Fruit fly (Drosophila melanogaster) ovary, adult (tissue): ENCODE results near the gene mtSSB.
"Not testable (repeated sequence)": the region's sequence is repeated elsewhere in the genome, so short reads cannot be mapped to it uniquely, and the experiment has no call there.

Source experiments
- CG17801 ChIP-seq: fragments of 200-800 bp; optimal IDR thresholded peaks from 2 replicates; lab custom pipeline; 2019; ENCODE audit warnings: missing biosample characterization, mild to moderate bottlenecking, missing genetic modification characterization, moderate library complexity; ENCODE audit not compliant: partially characterized antibody

Gene mtSSB

DNA sequence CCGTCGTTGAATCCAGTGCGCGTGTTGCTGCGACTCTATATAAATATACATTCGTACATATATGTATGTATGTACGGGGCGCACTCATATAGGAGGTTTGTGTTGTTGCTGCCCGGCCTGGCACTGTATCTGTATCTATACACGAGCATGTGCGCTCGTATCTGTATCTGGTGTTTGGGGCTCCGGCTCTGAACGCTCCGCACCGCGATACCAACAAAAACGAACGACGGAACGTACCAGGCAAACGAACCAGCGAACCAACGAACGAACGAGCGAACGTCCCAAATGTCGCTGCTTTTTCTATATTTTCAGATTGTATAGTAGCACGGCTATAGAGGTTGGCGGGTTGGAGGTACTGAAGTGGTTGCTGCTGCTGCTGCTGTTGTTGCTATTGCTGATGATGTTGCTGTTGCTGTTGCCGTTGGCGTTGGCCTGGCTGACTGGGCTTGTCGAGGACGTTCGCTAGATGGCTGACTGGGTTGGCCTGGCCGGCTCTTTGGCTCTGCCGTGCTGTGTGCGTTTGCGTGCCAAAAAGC is 2.1 kb upstream of the mtSSB start:
- TF ChIP-seq CG17801 (GFP tag; lab: Kevin White, UChicago): peak; percentile 10

DNA sequence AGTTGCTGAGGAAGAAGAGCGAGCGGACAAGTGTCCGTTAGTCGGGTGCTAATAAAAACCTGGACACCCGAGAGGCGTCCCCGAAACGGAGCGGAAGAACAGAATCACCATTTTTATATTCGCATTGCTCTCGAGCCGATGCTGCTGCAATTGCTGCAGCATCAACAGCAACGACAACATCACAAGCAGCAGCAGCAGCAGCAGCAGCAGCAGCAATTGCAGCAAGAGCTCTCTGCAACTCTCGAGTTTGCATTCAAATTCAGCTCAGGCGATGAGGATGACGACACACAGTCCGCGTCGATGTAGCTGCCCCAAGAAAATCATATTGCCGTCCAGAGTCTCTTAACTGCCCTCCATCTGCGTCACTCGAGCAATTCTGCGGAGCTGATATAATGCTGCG is 1.1 kb upstream of the mtSSB start:
- no peak for TF ChIP-seq CG17801 (GFP tag; lab: Kevin White, UChicago)

DNA sequence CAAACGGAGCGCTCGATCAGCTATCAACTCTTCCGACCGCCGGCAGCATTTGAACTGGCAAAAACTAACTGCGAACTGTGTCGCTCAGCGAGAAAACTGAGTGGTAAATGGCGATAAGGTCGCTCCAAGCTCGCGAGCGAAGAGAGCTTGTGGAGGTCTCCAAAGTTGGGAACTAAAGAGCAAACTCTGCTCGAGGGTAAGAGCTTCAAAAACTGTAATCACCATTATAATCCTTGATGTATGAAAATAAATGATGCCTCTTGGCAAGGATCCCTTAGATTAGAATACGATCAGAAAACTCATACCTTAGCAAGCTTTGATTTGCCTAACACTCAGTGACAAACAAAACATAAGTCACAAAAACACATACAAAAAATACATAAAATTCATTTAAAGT is 2.0 kb downstream of the mtSSB start, which contains the start of the genes CG6126 and CG31287:
TSS of gene CG6126 (minus strand) at position 59 of the 397 bp plus-strand sequence.
TSS of gene CG31287 (plus strand) at position 347 of the 397 bp plus-strand sequence.
- peak; percentile 6 for TF ChIP-seq CG17801 (GFP tag; lab: Kevin White, UChicago)

DNA sequence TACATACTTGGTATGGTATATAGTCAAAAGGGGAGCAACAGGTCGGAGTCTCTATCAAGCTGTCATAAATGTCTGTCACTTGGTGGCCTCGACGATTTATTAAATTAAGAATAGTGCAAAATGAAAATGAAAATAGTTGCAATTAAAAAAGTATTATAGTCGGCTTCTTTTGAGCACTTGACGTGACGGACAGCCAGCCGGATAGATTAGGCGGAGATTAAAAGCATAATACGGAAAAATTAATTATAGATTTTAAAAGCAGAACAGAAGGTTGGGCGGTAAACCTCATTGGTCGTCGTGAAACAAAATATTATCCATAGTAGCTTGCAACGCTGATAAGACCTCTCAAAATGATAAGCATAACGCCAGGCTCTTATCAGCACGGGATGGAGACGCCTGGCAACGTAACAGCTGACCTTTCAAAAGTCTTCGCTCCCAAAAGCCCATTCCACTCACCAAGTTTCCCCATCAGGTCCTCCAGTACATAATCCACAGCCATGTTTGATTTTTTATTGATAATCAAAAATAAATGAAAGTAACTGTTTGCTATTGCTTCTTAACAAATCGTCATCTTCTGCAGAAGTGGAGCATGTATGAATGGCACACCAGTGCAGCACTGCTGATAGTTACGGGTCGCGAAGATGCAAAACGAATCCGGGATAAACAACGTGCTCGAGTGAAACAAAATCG is 2.6 kb downstream of the mtSSB start:
- no peak for TF ChIP-seq CG17801 (GFP tag; lab: Kevin White, UChicago)

DNA sequence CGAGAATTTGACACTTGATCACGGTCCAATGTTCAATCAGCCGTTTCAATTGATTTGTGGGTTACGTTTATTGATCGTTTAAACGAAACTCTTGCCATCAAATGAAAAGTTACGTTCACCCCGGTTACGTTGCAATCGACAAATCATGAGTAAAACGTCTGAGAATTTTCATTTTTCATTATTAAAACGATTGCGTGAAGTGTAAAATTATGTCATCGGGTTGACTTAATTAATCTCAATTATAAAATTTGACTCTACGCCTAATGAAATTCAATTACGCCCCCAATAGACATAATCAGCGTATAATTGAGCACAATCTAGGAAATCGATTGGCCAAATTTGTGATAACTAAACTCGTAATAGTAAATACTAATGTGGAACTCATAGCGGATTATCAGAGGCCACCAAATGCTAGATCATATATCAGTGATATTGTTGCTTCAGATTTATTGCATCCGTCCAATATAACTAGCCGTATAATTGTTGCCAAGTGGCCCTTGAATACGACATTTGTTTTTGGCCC is 4.5 kb downstream of the mtSSB start:
- no peak for TF ChIP-seq CG17801 (GFP tag; lab: Kevin White, UChicago)

DNA sequence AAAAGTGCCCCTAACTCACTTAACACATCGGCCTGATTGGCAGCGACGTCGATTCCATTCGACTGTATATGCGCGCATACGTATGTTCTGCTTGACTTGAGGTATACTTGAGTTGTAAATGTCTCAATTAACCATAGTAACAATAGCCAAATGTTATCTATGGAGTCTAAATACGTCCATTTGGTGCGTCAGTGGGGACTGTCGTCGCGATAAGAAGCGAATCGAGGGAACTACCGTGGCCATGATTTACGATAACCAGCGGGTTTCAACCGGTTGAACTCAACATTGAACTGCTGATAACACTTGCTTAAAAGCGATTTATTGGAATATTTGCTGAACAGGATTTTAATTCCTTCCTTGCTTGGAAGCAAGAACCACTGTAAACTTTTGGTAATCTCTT is 14.3 kb downstream of the mtSSB start:
- no peak for TF ChIP-seq CG17801 (GFP tag; lab: Kevin White, UChicago)

DNA sequence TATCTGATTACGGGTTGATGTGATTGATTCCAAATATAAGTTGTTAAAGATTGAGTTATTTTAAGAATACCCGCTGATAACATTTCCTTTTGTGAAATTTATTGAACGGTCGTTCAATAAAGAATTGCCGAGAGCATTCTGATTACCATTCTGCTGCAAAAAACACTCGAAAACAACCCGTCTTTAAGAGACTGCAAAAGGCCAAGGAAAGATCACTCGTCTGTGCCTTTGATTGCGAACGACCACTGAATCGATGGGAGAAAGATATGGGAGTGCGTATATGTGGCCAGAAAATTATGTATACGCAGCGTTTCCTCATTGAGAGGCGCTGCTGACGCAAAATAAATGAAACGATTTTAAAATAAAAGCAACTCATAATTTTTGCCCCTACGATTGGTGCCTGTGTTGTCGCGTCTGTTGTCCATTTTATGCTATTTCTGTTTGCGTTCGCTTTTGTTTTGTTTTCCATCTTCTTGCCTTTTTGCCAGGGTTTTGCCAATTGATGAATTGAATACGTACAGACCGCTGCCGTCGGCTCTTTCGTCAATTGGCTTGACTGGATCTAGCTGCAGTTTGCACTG is 14.8 kb downstream of the mtSSB start:
- TF ChIP-seq CG17801 (GFP tag; lab: Kevin White, UChicago): no peak

DNA sequence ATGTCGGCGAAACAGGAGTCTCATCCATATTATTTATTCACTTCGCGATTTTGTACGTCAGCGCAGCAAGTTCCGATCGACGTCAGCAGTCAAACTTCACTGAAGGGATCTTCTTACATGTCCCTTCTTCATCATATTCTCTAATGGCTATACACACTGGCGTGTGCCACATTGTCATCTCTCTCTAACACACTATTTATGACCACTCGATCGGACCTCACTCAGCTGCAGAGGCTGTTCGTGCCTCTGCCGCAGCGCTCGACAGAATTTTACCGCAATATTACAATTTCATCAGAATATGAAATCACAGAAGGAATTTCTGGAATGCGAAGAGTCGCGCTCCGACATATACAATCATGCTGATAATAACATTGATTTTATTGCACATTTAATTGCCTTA is 15.6 kb downstream of the mtSSB start, which contains the start of gene Bin1:
TSS of gene Bin1 (minus strand) at position 101 of the 400 bp plus-strand sequence.
- not testable (repeated sequence) for TF ChIP-seq CG17801 (GFP tag; lab: Kevin White, UChicago)

DNA sequence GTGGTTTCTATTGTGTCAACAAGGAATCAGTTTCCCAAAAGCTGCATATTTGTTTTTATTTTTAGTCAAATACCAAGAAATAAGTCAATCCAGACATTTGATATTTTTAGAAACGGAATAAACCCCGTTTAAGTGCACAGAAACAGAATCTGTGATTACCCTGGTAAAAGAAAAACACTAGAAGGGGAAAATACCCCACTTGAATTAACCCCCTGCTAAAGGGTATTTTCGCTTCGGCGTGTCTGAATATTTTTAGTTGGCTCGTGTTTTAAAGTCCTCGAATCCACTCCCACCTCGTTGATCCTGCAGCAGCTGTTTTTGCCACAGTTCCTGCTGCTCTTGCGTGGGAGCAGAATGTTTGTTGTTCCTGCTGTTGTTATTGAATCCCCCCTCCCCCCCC is 17.3 kb downstream of the mtSSB start:
- TF ChIP-seq CG17801 (GFP tag; lab: Kevin White, UChicago): no peak

DNA sequence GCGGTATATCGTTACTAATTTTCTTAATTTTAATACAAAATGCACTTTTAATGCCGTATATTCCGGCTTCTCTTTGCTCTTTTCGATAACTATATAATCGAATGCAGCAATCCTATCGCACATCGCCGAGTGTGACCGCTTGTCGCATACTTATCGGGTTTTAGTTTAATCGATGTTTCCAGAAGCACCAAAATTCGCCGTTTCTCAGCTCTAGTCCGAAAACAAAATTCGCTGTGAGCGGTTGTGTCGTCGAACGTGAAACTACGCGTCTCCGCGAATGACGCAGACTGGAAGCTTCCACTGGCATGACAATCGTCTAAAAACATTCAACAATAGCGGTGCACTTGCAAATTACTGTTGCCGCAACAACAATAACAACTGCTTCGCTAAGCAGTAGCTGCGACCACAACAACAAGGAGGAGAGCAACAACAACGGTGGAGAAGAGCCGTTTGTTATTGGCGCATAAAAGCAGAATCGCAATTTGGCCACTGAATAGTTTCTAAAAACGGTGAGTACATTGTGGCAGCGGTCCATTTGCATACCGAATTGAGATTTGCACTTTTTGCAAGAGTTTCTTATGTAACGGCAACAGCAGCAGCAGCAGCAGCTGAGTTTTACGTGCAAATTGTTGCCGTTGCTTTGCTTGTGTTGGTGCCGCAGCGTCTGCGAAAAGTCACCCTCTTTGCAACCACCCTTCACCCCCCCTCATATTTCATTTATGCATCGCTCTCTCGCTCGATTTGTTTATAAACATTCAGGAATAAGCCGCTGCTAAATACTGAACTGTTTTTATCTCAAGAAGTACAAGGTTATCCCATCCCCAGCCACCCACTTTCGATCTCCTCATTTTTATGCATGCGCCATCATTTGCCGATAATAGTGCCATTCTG is 18.0 kb downstream of the mtSSB start, which contains the start of gene sra:
TSS of gene sra (plus strand) at position 209 of the 891 bp plus-strand sequence.
- peak; percentile 65 for TF ChIP-seq CG17801 (GFP tag; lab: Kevin White, UChicago)

DNA sequence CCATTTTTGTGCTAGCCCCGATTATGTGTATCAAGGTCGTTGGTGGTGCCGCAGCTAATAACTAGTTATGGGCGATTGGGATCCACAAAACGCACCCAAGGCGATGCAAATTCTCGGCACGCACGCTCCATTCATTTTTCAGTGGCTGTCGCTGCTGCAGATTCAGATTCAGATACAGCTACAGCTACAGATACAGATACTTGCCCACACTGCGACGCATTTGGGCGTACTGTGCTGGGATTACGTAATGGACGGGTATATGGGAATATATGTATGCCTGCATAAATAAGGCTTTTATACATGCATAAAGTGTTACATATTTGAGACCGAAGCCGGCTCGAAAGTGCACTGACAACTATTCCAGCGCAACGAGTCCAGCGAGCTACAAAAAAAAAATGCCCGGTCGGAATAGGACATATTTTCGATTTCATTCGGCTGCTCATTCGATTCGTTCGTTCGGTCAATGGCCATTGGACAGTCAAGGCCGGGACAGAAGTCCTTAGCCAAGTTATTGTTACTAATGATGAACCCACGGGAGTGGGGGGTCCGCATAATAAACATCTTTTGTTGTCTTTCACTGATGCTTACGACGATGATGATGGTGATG is 22.7 kb downstream of the mtSSB start:
- no peak for TF ChIP-seq CG17801 (GFP tag; lab: Kevin White, UChicago)

DNA sequence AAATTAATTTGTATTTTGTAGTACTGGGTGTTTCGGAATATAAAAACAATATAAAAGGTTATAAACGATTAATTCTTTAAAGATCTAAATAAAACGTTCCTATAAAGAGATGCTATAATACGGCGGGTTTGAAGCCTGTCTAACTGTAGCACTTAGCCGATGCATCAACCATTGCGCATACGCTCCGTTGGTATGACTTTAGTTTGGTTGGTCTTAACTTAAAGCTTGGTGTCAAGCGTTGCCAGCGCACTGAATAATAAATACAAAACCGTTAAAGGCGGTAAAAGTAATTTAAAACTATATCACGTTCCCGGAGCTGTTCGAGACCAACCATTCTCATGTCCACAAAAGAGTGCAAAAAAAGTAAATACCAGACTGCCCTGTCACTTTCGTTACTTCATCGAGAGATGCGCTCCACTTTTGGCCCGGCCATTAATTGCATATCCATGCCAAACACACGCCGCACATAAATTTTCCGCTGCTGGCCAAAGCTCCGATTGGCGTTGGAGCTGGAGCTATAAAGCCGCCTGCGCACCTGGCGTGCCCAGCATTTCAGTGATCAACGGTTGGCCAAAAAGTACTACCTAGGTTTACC is 24.5 kb downstream of the mtSSB start, which contains the start of gene CG8927:
TSS of gene CG8927 (plus strand) at position 545 of the 595 bp plus-strand sequence.
- no peak for TF ChIP-seq CG17801 (GFP tag; lab: Kevin White, UChicago)

DNA sequence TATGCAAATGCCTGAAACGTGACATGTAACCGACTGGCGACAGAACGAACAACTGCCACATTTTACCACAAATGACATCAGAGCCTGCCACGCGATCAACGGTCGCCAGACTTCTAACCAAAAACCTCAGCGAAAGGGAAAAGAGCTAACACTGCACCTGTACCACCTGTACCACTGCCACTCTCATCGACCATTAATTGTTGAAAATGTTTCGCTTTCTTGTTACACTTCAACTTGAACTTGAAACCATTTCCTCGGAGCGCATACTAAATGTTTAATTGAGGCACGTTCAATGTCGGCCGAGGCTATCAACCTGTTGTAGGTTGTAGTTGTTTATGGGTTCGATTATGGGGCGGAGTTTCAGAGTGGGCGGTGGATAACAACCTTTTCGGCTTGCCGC is 28.5 kb downstream of the mtSSB start:
- no peak for TF ChIP-seq CG17801 (GFP tag; lab: Kevin White, UChicago)

DNA sequence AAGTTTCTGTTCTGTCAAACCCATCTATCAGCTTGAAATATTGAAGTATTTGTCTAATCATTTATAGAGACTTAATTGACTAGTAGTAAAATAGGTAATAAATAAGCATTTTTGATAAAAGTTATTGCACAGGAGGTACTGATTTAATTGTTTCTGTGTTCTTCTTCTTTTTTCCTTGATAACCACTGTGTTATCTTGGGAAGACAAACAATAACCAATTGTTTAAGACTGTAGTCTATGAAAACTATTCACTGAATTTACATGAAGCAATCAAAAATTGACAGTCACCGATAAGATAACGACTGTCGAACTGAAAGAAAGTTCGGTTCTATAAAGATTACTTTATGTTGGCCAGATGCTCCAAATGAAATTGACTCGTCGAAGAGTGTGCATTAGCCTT is 31.6 kb downstream of the mtSSB start:
- TF ChIP-seq CG17801 (GFP tag; lab: Kevin White, UChicago): no peak
